Fruit fly (Drosophila melanogaster) whole organism, pupa: ENCODE results near the gene Fum2.

Source experiments
- CG14655 ChIP-seq: fragments of 200-800 bp; sonication (Bioruptor generic); optimal IDR thresholded peaks from 3 replicates; lab custom pipeline; 2017; ENCODE audit warnings: mild to moderate bottlenecking, missing biosample characterization, missing genetic modification reagents, missing genetic modification characterization
- CG17806 ChIP-seq: fragments of 200-800 bp; sonication (Bioruptor generic); optimal IDR thresholded peaks from 2 replicates; lab custom pipeline; 2018; ENCODE audit warnings: missing biosample characterization, mild to moderate bottlenecking, missing genetic modification characterization, moderate library complexity
- CG34367 ChIP-seq: fragments of 200-800 bp; sonication (Bioruptor generic); optimal IDR thresholded peaks from 2 replicates; lab custom pipeline; 2018; ENCODE audit warnings: missing biosample characterization, mild to moderate bottlenecking, missing genetic modification characterization
- CG9948 ChIP-seq: fragments of 200-800 bp; sonication (Bioruptor generic); optimal IDR thresholded peaks from 2 replicates; lab custom pipeline; 2018; ENCODE audit warnings: missing biosample characterization, mild to moderate bottlenecking, missing genetic modification characterization, moderate library complexity
- EcR ChIP-seq: fragments of 200-800 bp; sonication (Bioruptor generic); optimal IDR thresholded peaks from 3 replicates; lab custom pipeline; 2019; ENCODE audit warnings: missing biosample characterization, missing genetic modification characterization, mild to moderate bottlenecking, moderate library complexity, missing genetic modification reagents
- fd96Ca ChIP-seq: fragments of 200-800 bp; sonication (Bioruptor generic); IDR thresholded peaks from 3 replicates; pipeline ENCODE4 v1.3.6; 2022; ENCODE audit warnings: missing biosample characterization, missing genetic modification characterization
- rn ChIP-seq: fragments of 200-800 bp; sonication (Bioruptor generic); IDR thresholded peaks from 2 replicates; pipeline ENCODE4 v1.3.6; 2022; ENCODE audit warnings: missing biosample characterization, missing genetic modification characterization

dm6 chrX:6726758-6727490 is 45.4 kb downstream of the Fum2 start:
- no peak for TF ChIP-seq CG9948 (tag; lab: Kevin White, UChicago)
- no peak for TF ChIP-seq CG34367 (tag; lab: Kevin White, UChicago)
- no peak for TF ChIP-seq rn (GFP tag; lab: Robert Waterston, UW)
- no peak for TF ChIP-seq CG14655 (GFP tag; lab: Kevin White, UChicago)
- no peak for TF ChIP-seq EcR (GFP tag; lab: Kevin White, UChicago)
- TF ChIP-seq fd96Ca (GFP tag; lab: Robert Waterston, UW): no peak
- no peak for TF ChIP-seq CG17806 (tag; lab: Kevin White, UChicago)
